Worm (Caenorhabditis elegans) whole organism, mixed stage, embryonic: Measurements from ENCODE around the gene pals-38.
A peak's percentile ranks its signal among the peaks of the same experiment; 100 is the strongest.

ENCODE experiments used
- blmp-1 ChIP-seq: fragments of 150-350 bp; optimal IDR thresholded peaks from 2 replicates; lab custom pipeline; 2014; ENCODE audit warnings: missing biosample characterization, missing genetic modification characterization
- ceh-39 ChIP-seq: fragments of 150-350 bp; optimal IDR thresholded peaks from 2 replicates; lab custom pipeline; 2014; ENCODE audit warnings: missing biosample characterization, missing genetic modification characterization
- ces-1 ChIP-seq: fragments of 150-350 bp; optimal IDR thresholded peaks from 2 replicates; lab custom pipeline; 2014; ENCODE audit warnings: missing biosample characterization, missing genetic modification reagents, missing genetic modification characterization
- elt-1 ChIP-seq: sonication (generic microtip); optimal IDR thresholded peaks from 2 replicates; lab custom pipeline; 2017; ENCODE audit warnings: missing genetic modification characterization, mild to moderate bottlenecking, missing compliant biosample characterization, antibody characterized with exemption, moderate library complexity, borderline replicate concordance; ENCODE audit not compliant: insufficient read depth
- elt-3 ChIP-seq: fragments of 150-350 bp; optimal IDR thresholded peaks from 2 replicates; lab custom pipeline; 2014; ENCODE audit warnings: missing biosample characterization, missing genetic modification characterization
- lin-13 ChIP-seq: fragments of 150-350 bp; optimal IDR thresholded peaks from 2 replicates; lab custom pipeline; 2014; ENCODE audit warnings: missing biosample characterization, missing genetic modification characterization
- lsy-2 ChIP-seq: fragments of 150-350 bp; optimal IDR thresholded peaks from 2 replicates; lab custom pipeline; 2014; ENCODE audit warnings: missing biosample characterization, missing genetic modification characterization
- mep-1 ChIP-seq: fragments of 150-350 bp; optimal IDR thresholded peaks from 2 replicates; lab custom pipeline; 2017; ENCODE audit warnings: missing biosample characterization, missing genetic modification reagents, missing genetic modification characterization, inconsistent platforms
- nhr-12 ChIP-seq: fragments of 150-350 bp; optimal IDR thresholded peaks from 2 replicates; lab custom pipeline; 2014; ENCODE audit warnings: missing biosample characterization, missing genetic modification characterization
- nhr-237 ChIP-seq: fragments of 150-350 bp; optimal IDR thresholded peaks from 2 replicates; lab custom pipeline; 2014; ENCODE audit warnings: missing biosample characterization, missing genetic modification characterization
- nhr-76 ChIP-seq: sonication (generic microtip); optimal IDR thresholded peaks from 2 replicates; lab custom pipeline; 2017; ENCODE audit warnings: missing biosample characterization, missing genetic modification characterization
- pha-4 ChIP-seq: fragments of 150-350 bp; optimal IDR thresholded peaks from 2 replicates; lab custom pipeline; 2018; ENCODE audit warnings: missing biosample characterization, missing genetic modification reagents, missing genetic modification characterization
- snpc-4 ChIP-seq: fragments of 150-350 bp; optimal IDR thresholded peaks from 2 replicates; lab custom pipeline; 2014; ENCODE audit warnings: missing biosample characterization, missing genetic modification characterization
- unc-62 ChIP-seq: fragments of 150-350 bp; optimal IDR thresholded peaks from 2 replicates; lab custom pipeline; 2014; ENCODE audit warnings: missing biosample characterization, missing genetic modification reagents, missing genetic modification characterization

- no peak for TF ChIP-seq elt-3 (tag; lab: Kevin White, UChicago)
- no peak for TF ChIP-seq nhr-76 (tag; lab: Kevin White, UChicago)
- TF ChIP-seq nhr-12 (tag; lab: Kevin White, UChicago) = no peak
- TF ChIP-seq snpc-4 (tag; lab: Kevin White, UChicago) = no peak
- no peak for TF ChIP-seq mep-1
- no peak for TF ChIP-seq elt-1 (tag; lab: Kevin White, UChicago)
- TF ChIP-seq lsy-2 = no peak
- TF ChIP-seq pha-4 (tag; lab: Kevin White, UChicago) = no peak
- no peak for TF ChIP-seq nhr-237 (tag; lab: Kevin White, UChicago)
- no peak for TF ChIP-seq ceh-39 (tag; lab: Kevin White, UChicago)
- no peak for TF ChIP-seq lin-13 (tag; lab: Kevin White, UChicago)
- TF ChIP-seq unc-62 (GFP tag; lab: Kevin White, UChicago) = no peak
- no peak for TF ChIP-seq blmp-1 (tag; lab: Kevin White, UChicago)
- peak; percentile 22 for TF ChIP-seq ces-1 (GFP tag; lab: Kevin White, UChicago)
These were observed 33.1 kb downstream of the pals-38 start, which contains the start of gene cdr-6 for ce11 chrV:12413651-12414114.
